Worm (Caenorhabditis elegans) whole organism, L4 larva: ENCODE measurements around the gene Y57G11C.1147.

ENCODE experiments used
- Y5F2A.4 ChIP-seq: fragments of 200-800 bp; sonication (Bioruptor generic); optimal IDR thresholded peaks from 2 replicates; lab custom pipeline; 2018; ENCODE audit warnings: mild to moderate bottlenecking, missing genetic modification characterization, missing compliant biosample characterization
- ctbp-1 ChIP-seq: fragments of 200-800 bp; sonication (Bioruptor generic); IDR thresholded peaks from 2 replicates; pipeline ENCODE4 v1.3.6; 2022; ENCODE audit warnings: missing genetic modification reagents, missing genetic modification characterization, missing compliant biosample characterization
- lin-38 ChIP-seq: fragments of 200-800 bp; sonication (Bioruptor generic); IDR thresholded peaks from 2 replicates; pipeline ENCODE4 v1.3.6; 2022; ENCODE audit warnings: missing genetic modification reagents, missing genetic modification characterization, missing compliant biosample characterization
- madf-9 ChIP-seq: fragments of 200-800 bp; sonication (Bioruptor generic); conservative IDR thresholded peaks from 2 replicates; pipeline ENCODE4 v1.3.6; 2022; ENCODE audit warnings: missing genetic modification reagents, missing genetic modification characterization, missing compliant biosample characterization
- set-16 ChIP-seq: fragments of 200-800 bp; sonication (Bioruptor generic); IDR thresholded peaks from 2 replicates; pipeline ENCODE4 v1.3.6; 2022; ENCODE audit warnings: missing genetic modification reagents, missing genetic modification characterization, missing compliant biosample characterization
- snpc-1.2 ChIP-seq: fragments of 200-800 bp; sonication (Bioruptor generic); IDR thresholded peaks from 2 replicates; pipeline ENCODE4 v1.3.6; 2022; ENCODE audit warnings: missing genetic modification reagents, missing genetic modification characterization, missing compliant biosample characterization
- snpc-4 ChIP-seq: fragments of 150-350 bp; optimal IDR thresholded peaks from 2 replicates; lab custom pipeline; 2014; ENCODE audit warnings: missing biosample characterization, missing genetic modification characterization

Y57G11C.1147 gene

ce11 chrIV:14759662-14760061 is 37.7 kb downstream of the Y57G11C.1147 start:
- no peak for TF ChIP-seq madf-9 (GFP tag; lab: Robert Waterston, UW)
- TF ChIP-seq snpc-1.2 (GFP tag; lab: Robert Waterston, UW): peak; percentile 65
- no peak for TF ChIP-seq ctbp-1 (GFP tag; lab: Robert Waterston, UW)
- TF ChIP-seq, all 104 proteins: peak for 1

DNA sequence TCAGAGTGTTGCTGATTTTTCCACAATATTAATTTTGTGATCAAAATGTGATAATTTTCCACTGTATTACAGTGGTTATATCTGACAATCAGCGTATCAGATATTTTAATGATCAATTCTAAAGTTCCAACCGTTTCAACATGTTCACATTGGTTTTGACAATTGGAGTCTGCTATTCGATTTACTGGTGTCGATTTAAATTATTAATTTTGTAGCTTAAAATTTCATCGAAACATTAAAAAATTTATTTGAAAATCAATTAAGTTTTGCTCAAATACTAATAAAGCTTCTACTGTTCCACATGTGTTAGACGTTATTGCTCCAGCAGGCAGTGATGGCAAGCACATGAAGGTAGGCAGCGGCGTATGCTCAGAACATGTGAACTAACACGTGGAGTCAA is 39.5 kb downstream of the Y57G11C.1147 start:
- TF ChIP-seq Y5F2A.4 (GFP tag; lab: Kevin White, UChicago) (no peak), snpc-1.2 (GFP tag; lab: Robert Waterston, UW) (peak; percentile 59; the same call in 1 of the 2 replicates), ctbp-1 (GFP tag; lab: Robert Waterston, UW) (no peak)

DNA sequence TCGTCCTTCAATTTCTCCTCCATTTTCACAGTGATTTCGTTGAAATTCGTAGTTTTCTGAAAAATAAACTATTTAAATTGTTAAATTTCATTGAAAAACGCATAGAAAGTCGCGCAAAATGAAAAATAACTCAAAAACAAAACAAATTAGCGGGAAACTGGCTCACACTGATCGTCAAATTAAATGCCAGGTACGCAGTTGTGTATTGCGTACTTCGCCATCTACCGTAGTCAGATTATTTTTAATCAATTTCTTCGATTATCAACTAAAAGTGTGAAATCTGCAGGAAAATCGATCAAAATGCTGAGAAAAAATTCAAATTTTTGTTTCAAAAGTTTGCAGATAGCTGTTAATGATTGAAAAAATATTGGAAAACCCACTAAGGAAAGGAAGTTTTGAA is 42.4 kb downstream of the Y57G11C.1147 start, which contains the start of gene Y57G11C.499:
Gene Y57G11C.499, minus strand, starts transcription at position 23 of the 400 bp plus-strand sequence.
- TF ChIP-seq snpc-4 (tag; lab: Kevin White, UChicago): no peak
- TF ChIP-seq snpc-1.2 (GFP tag; lab: Robert Waterston, UW): peak; percentile 91
- TF ChIP-seq, all 104 proteins: peak for 1

DNA sequence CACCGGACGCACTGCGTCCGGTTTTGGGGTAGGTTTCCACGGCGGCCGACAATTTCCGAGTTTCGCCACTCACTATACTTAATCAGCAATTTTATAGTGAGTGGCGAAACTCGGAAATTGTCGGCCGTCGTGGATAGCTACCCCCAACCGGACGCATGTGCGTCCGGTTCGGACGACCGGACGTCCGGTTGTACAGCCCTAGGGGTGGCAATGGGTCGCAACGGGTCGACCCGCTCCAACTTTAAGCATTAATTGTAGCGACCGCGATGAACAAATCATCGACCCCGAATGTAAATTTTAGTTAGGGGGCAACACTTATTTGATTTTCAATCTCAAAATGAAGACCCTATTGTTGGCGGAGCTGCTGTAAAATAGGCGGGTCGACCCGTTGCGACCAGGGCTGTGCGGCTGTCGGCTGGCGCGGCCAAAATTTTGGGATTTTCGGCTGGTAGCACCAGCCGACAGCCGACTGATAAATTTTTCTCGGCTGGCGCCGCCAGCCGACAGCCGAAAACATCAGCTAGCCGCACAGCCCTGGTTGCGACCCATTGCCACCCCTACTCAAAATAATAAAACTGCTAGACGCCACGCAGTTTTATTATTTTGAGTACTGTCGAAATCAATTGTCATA is 49.6 kb downstream of the Y57G11C.1147 start:
- TF ChIP-seq lin-38 (GFP tag; lab: Robert Waterston, UW) (peak; percentile 16; the same call in 1 of the 2 replicates), snpc-1.2 (GFP tag; lab: Robert Waterston, UW) (peak; percentile 67; the same call in 1 of the 2 replicates), set-16 (GFP tag; lab: Robert Waterston, UW) (peak; percentile 84; the same call in 1 of the 2 replicates)
